Worm (Caenorhabditis elegans): ENCODE results near the gene pgm-1.

ce11 chrII:4863357-4863756, 25.9 kb upstream of the pgm-1 start, which contains the start of the genes mpst-4 and F11G11.14:
- TF ChIP-seq madf-2 (tag; optimal IDR thresholded peaks at IDR 0.05) (no peak), pqm-1 (tag; optimal IDR thresholded peaks at IDR 0.05) (no peak), tbx-2 (tag; optimal IDR thresholded peaks at IDR 0.05) (no peak), npax-4 (tag; optimal IDR thresholded peaks at IDR 0.05) (no peak), syd-9 (tag; optimal IDR thresholded peaks at IDR 0.05) (no peak), ets-4 (tag; optimal IDR thresholded peaks at IDR 0.05) (no peak), elt-4 (tag; optimal IDR thresholded peaks at IDR 0.05) (no peak), pha-4 (tag; optimal IDR thresholded peaks at IDR 0.05) (no peak), fkh-6 (tag; optimal IDR thresholded peaks at IDR 0.05) (no peak), C38D4.7 (GFP tag; optimal IDR thresholded peaks at IDR 0.05) (no peak)

Data from whole organism, late embryonic.